Worm (Caenorhabditis elegans) whole organism, midembryonic: Measurements from ENCODE around the gene C05E11.7.

Experiments
- T22C8.4 ChIP-seq: fragments of 200-800 bp; sonication (Bioruptor generic); IDR thresholded peaks from 2 replicates; pipeline ENCODE4 v1.3.6; 2022; ENCODE audit warnings: missing genetic modification characterization, missing compliant biosample characterization
- cog-1 ChIP-seq: sonication (generic microtip); optimal IDR thresholded peaks from 2 replicates; lab custom pipeline; 2016; ENCODE audit warnings: missing genetic modification characterization, missing compliant biosample characterization
- flt-1 ChIP-seq: fragments of 200-800 bp; sonication (Bioruptor generic); IDR thresholded peaks from 2 replicates; pipeline ENCODE4 v1.3.6; 2022; ENCODE audit warnings: missing genetic modification characterization, missing compliant biosample characterization
- med-1 ChIP-seq: sonication (generic microtip); optimal IDR thresholded peaks from 2 replicates; lab custom pipeline; 2017; ENCODE audit warnings: missing genetic modification characterization, mild to moderate bottlenecking, missing compliant biosample characterization, antibody characterized with exemption, missing genetic modification reagents; ENCODE audit not compliant: insufficient read depth
- ref-1 ChIP-seq: fragments of 200-800 bp; sonication (Bioruptor generic); conservative IDR thresholded peaks from 2 replicates; pipeline ENCODE4 v1.3.6; 2022; ENCODE audit warnings: missing genetic modification reagents, missing genetic modification characterization, missing compliant biosample characterization
- ztf-29 ChIP-seq: fragments of 200-800 bp; sonication (Bioruptor generic); IDR thresholded peaks from 2 replicates; pipeline ENCODE4 v1.3.6; 2022; ENCODE audit warnings: missing genetic modification reagents, missing genetic modification characterization, missing compliant biosample characterization

- TF ChIP-seq ztf-29 (GFP tag; lab: Robert Waterston, UW) = no peak
- no peak for TF ChIP-seq cog-1 (tag; lab: Kevin White, UChicago)
- TF ChIP-seq ref-1 (GFP tag; lab: Robert Waterston, UW) = no peak
- TF ChIP-seq flt-1 (GFP tag; lab: Robert Waterston, UW) = no peak
- no peak for TF ChIP-seq med-1 (GFP tag; lab: Kevin White, UChicago)
- TF ChIP-seq T22C8.4 (GFP tag; lab: Robert Waterston, UW) = no peak
Observed at ce11 chrX:4571137-4571536, 14.3 kb downstream of the C05E11.7 start, which contains the start of gene amt-1.
